Fruit fly (Drosophila melanogaster) whole organism, prepupa: ENCODE results near the gene witty.
A peak's percentile ranks its signal among the peaks of the same experiment; 100 is the strongest.

Source experiments
- Blimp-1 ChIP-seq: fragments of 200-800 bp; sonication (Bioruptor generic); optimal IDR thresholded peaks from 3 replicates; lab custom pipeline; 2017; ENCODE audit warnings: missing biosample characterization, missing genetic modification characterization, mild to moderate bottlenecking, moderate library complexity, missing genetic modification reagents
- CG10631 ChIP-seq: fragments of 200-800 bp; sonication (Bioruptor generic); optimal IDR thresholded peaks from 2 replicates; lab custom pipeline; 2016; ENCODE audit warnings: missing biosample characterization, missing genetic modification characterization
- CG10669 ChIP-seq: fragments of 200-800 bp; sonication (Bioruptor generic); optimal IDR thresholded peaks from 3 replicates; lab custom pipeline; 2018; ENCODE audit warnings: missing biosample characterization, mild to moderate bottlenecking, missing genetic modification characterization, moderate library complexity
- CG11294 ChIP-seq: fragments of 200-800 bp; sonication (Bioruptor generic); IDR thresholded peaks from 2 replicates; pipeline ENCODE4 v1.3.6; 2022; ENCODE audit warnings: missing biosample characterization, missing genetic modification characterization
- CG11902 ChIP-seq: fragments of 200-800 bp; sonication (Bioruptor generic); optimal IDR thresholded peaks from 3 replicates; lab custom pipeline; 2016; ENCODE audit warnings: missing biosample characterization, missing genetic modification characterization
- CG15336 ChIP-seq: fragments of 200-800 bp; sonication (Bioruptor generic); IDR thresholded peaks from 2 replicates; pipeline ENCODE4 v1.3.6; 2022; ENCODE audit warnings: missing biosample characterization, missing genetic modification characterization
- CG16779 ChIP-seq: fragments of 200-800 bp; sonication (Bioruptor generic); optimal IDR thresholded peaks from 3 replicates; lab custom pipeline; 2017; ENCODE audit warnings: missing biosample characterization, mild to moderate bottlenecking, missing genetic modification characterization
- CG31627 ChIP-seq: fragments of 200-800 bp; sonication (Bioruptor generic); optimal IDR thresholded peaks from 3 replicates; lab custom pipeline; 2016; ENCODE audit warnings: missing biosample characterization, missing genetic modification characterization
- CG32006 ChIP-seq: fragments of 200-800 bp; sonication (Bioruptor generic); optimal IDR thresholded peaks from 3 replicates; lab custom pipeline; 2017; ENCODE audit warnings: missing biosample characterization, mild to moderate bottlenecking, missing genetic modification characterization
- CG3919 ChIP-seq: fragments of 200-800 bp; sonication (Bioruptor generic); optimal IDR thresholded peaks from 3 replicates; lab custom pipeline; 2016; ENCODE audit warnings: missing biosample characterization, missing genetic modification characterization
- CG4318 ChIP-seq: fragments of 200-800 bp; sonication (Bioruptor generic); optimal IDR thresholded peaks from 3 replicates; lab custom pipeline; 2017; ENCODE audit warnings: missing biosample characterization, mild to moderate bottlenecking, missing genetic modification characterization
- CG6163 ChIP-seq: fragments of 200-800 bp; sonication (Bioruptor generic); IDR thresholded peaks from 3 replicates; pipeline ENCODE4 v1.3.6; 2022; ENCODE audit warnings: missing biosample characterization, missing genetic modification characterization
- CG6276 ChIP-seq: fragments of 200-800 bp; sonication (Bioruptor generic); optimal IDR thresholded peaks from 2 replicates; lab custom pipeline; 2017; ENCODE audit warnings: missing biosample characterization, mild to moderate bottlenecking, missing genetic modification characterization
- CG6792 ChIP-seq: fragments of 200-800 bp; sonication (Bioruptor generic); optimal IDR thresholded peaks from 3 replicates; lab custom pipeline; 2016; ENCODE audit warnings: missing biosample characterization, missing genetic modification characterization
- CG6808 ChIP-seq: fragments of 200-800 bp; sonication (Bioruptor generic); optimal IDR thresholded peaks from 3 replicates; lab custom pipeline; 2017; ENCODE audit warnings: missing biosample characterization, missing genetic modification characterization, mild to moderate bottlenecking, moderate library complexity, missing genetic modification reagents
- CG6854 ChIP-seq: fragments of 200-800 bp; sonication (Bioruptor generic); optimal IDR thresholded peaks from 2 replicates; lab custom pipeline; 2017; ENCODE audit warnings: missing biosample characterization, mild to moderate bottlenecking, missing genetic modification characterization
- CG7368 ChIP-seq: fragments of 200-800 bp; sonication (Bioruptor generic); optimal IDR thresholded peaks from 3 replicates; lab custom pipeline; 2016; ENCODE audit warnings: missing biosample characterization, missing genetic modification characterization
- CG8119 ChIP-seq: fragments of 200-800 bp; sonication (Bioruptor generic); IDR thresholded peaks from 3 replicates; pipeline ENCODE4 v1.3.6; 2022; ENCODE audit warnings: missing biosample characterization, missing genetic modification characterization
- CG8319 ChIP-seq: fragments of 200-800 bp; sonication (Bioruptor generic); optimal IDR thresholded peaks from 3 replicates; lab custom pipeline; 2016; ENCODE audit warnings: missing biosample characterization, missing genetic modification characterization
- CG8632 ChIP-seq: fragments of 200-800 bp; sonication (Bioruptor generic); optimal IDR thresholded peaks from 3 replicates; lab custom pipeline; 2016; ENCODE audit warnings: missing biosample characterization, missing genetic modification characterization
- CG9139 ChIP-seq: fragments of 200-800 bp; sonication (Bioruptor generic); optimal IDR thresholded peaks from 3 replicates; lab custom pipeline; 2017; ENCODE audit warnings: missing biosample characterization, mild to moderate bottlenecking, missing genetic modification characterization
- Eip75B ChIP-seq: fragments of 200-800 bp; sonication (Bioruptor generic); optimal IDR thresholded peaks from 3 replicates; lab custom pipeline; 2016; ENCODE audit warnings: missing biosample characterization, missing genetic modification characterization
- Eip78C ChIP-seq: fragments of 200-800 bp; sonication (Bioruptor generic); peaks from one replicate; lab custom pipeline; 2016; ENCODE audit warnings: missing biosample characterization, missing genetic modification characterization
- Eip93F ChIP-seq: fragments of 200-800 bp; sonication (Bioruptor generic); optimal IDR thresholded peaks from 2 replicates; lab custom pipeline; 2016; ENCODE audit warnings: missing biosample characterization, mild to moderate bottlenecking, missing genetic modification characterization
- Ets21C ChIP-seq: fragments of 200-800 bp; sonication (Bioruptor generic); optimal IDR thresholded peaks from 3 replicates; lab custom pipeline; 2016; ENCODE audit warnings: missing biosample characterization, missing genetic modification characterization
- Ets96B ChIP-seq: fragments of 200-800 bp; optimal IDR thresholded peaks from 2 replicates; lab custom pipeline; 2019; ENCODE audit warnings: missing biosample characterization, mild to moderate bottlenecking, missing genetic modification characterization, moderate library complexity
- Gug ChIP-seq: fragments of 200-800 bp; sonication (Bioruptor generic); IDR thresholded peaks from 2 replicates; pipeline ENCODE4 v1.3.6; 2022; ENCODE audit warnings: missing biosample characterization, missing genetic modification characterization
- Hr39 ChIP-seq: fragments of 200-800 bp; sonication (Bioruptor generic); optimal IDR thresholded peaks from 2 replicates; lab custom pipeline; 2016; ENCODE audit warnings: missing biosample characterization, missing genetic modification characterization
- Lpt ChIP-seq: fragments of 200-800 bp; sonication (Bioruptor generic); optimal IDR thresholded peaks from 3 replicates; lab custom pipeline; 2016; ENCODE audit warnings: missing biosample characterization, missing genetic modification characterization
- Met ChIP-seq: fragments of 200-800 bp; sonication (Bioruptor generic); optimal IDR thresholded peaks from 3 replicates; lab custom pipeline; 2016; ENCODE audit warnings: missing biosample characterization, missing genetic modification characterization
- OdsH ChIP-seq: fragments of 200-800 bp; sonication (Bioruptor generic); optimal IDR thresholded peaks from 3 replicates; lab custom pipeline; 2016; ENCODE audit warnings: missing biosample characterization, missing genetic modification characterization
- Smox ChIP-seq: fragments of 200-800 bp; sonication (Bioruptor generic); optimal IDR thresholded peaks from 3 replicates; lab custom pipeline; 2016; ENCODE audit warnings: missing biosample characterization, missing genetic modification characterization
- Sox102F ChIP-seq: fragments of 200-800 bp; sonication (Bioruptor generic); optimal IDR thresholded peaks from 2 replicates; lab custom pipeline; 2016; ENCODE audit warnings: missing biosample characterization, mild to moderate bottlenecking, missing genetic modification characterization
- Sox15 ChIP-seq: fragments of 200-800 bp; sonication (Bioruptor generic); optimal IDR thresholded peaks from 3 replicates; lab custom pipeline; 2016; ENCODE audit warnings: missing biosample characterization, missing genetic modification characterization
- acj6 ChIP-seq: fragments of 200-800 bp; sonication (Bioruptor generic); optimal IDR thresholded peaks from 3 replicates; lab custom pipeline; 2016; ENCODE audit warnings: missing biosample characterization, missing genetic modification characterization
- cyc ChIP-seq: fragments of 200-800 bp; sonication (Bioruptor generic); optimal IDR thresholded peaks from 3 replicates; lab custom pipeline; 2016; ENCODE audit warnings: missing biosample characterization, missing genetic modification characterization
- dac ChIP-seq: fragments of 200-800 bp; sonication (Bioruptor generic); optimal IDR thresholded peaks from 2 replicates; lab custom pipeline; 2017; ENCODE audit warnings: missing biosample characterization, mild to moderate bottlenecking, missing genetic modification characterization
- dsx ChIP-seq: fragments of 200-800 bp; optimal IDR thresholded peaks from 3 replicates; lab custom pipeline; 2019; ENCODE audit warnings: missing biosample characterization, mild to moderate bottlenecking, missing genetic modification characterization, moderate library complexity; ENCODE audit not compliant: poor library complexity, severe bottlenecking
- eg ChIP-seq: fragments of 200-800 bp; sonication (Bioruptor generic); IDR thresholded peaks from 3 replicates; pipeline ENCODE4 v1.3.6; 2022; ENCODE audit warnings: missing biosample characterization, missing genetic modification characterization
- esn ChIP-seq: fragments of 200-800 bp; sonication (Bioruptor generic); optimal IDR thresholded peaks from 2 replicates; lab custom pipeline; 2016; ENCODE audit warnings: missing biosample characterization, mild to moderate bottlenecking, missing genetic modification characterization, moderate library complexity
- fd59A ChIP-seq: fragments of 200-800 bp; sonication (Bioruptor generic); optimal IDR thresholded peaks from 2 replicates; lab custom pipeline; 2017; ENCODE audit warnings: missing biosample characterization, mild to moderate bottlenecking, missing genetic modification characterization, missing genetic modification reagents
- fd85E ChIP-seq: fragments of 200-800 bp; sonication (Bioruptor generic); optimal IDR thresholded peaks from 3 replicates; lab custom pipeline; 2016; ENCODE audit warnings: missing biosample characterization, missing genetic modification characterization
- lz ChIP-seq: fragments of 200-800 bp; sonication (Bioruptor generic); optimal IDR thresholded peaks from 3 replicates; lab custom pipeline; 2016; ENCODE audit warnings: missing biosample characterization, missing genetic modification characterization
- net ChIP-seq: fragments of 200-800 bp; sonication (Bioruptor generic); optimal IDR thresholded peaks from 3 replicates; lab custom pipeline; 2016; ENCODE audit warnings: missing biosample characterization, missing genetic modification characterization
- pdm3 ChIP-seq: fragments of 200-800 bp; sonication (Bioruptor generic); optimal IDR thresholded peaks from 3 replicates; lab custom pipeline; 2016; ENCODE audit warnings: missing biosample characterization, missing genetic modification characterization
- spab ChIP-seq: fragments of 200-800 bp; sonication (Bioruptor generic); optimal IDR thresholded peaks from 2 replicates; lab custom pipeline; 2017; ENCODE audit warnings: missing biosample characterization, mild to moderate bottlenecking, missing genetic modification characterization, missing genetic modification reagents
- ss ChIP-seq, 2 experiments: fragments of 200-800 bp; sonication (Bioruptor generic); optimal IDR thresholded peaks; 2 replicates in 1 of 2; 3 replicates in 1 of 2; lab custom pipeline; 2017 to 2018; ENCODE audit warnings: mild to moderate bottlenecking in 2 of 2, missing biosample characterization in 2 of 2, missing genetic modification characterization in 2 of 2, moderate library complexity in 1 of 2
- svp ChIP-seq: fragments of 200-800 bp; sonication (Bioruptor generic); peaks from one replicate; lab custom pipeline; 2016; ENCODE audit warnings: missing biosample characterization, missing genetic modification characterization
- topi ChIP-seq: fragments of 200-800 bp; sonication (Bioruptor generic); optimal IDR thresholded peaks from 3 replicates; lab custom pipeline; 2016; ENCODE audit warnings: missing biosample characterization, missing genetic modification characterization
- vri ChIP-seq: fragments of 200-800 bp; sonication (Bioruptor generic); optimal IDR thresholded peaks from 3 replicates; lab custom pipeline; 2016; ENCODE audit warnings: missing biosample characterization, mild to moderate bottlenecking, missing genetic modification characterization

The witty gene

dm6 chr2L:8361204-8361952 lies 23.3 kb downstream of the witty start:
- peak; percentile 47 for TF ChIP-seq CG8632 (GFP tag; lab: Kevin White, UChicago)
- peak; percentile 49 for TF ChIP-seq cyc
- peak; percentile 91 for TF ChIP-seq Eip78C (GFP tag; lab: Kevin White, UChicago)
- peak; percentile 20 for TF ChIP-seq CG11902
- TF ChIP-seq vri (GFP tag; lab: Kevin White, UChicago) = no peak
- TF ChIP-seq CG11294 (GFP tag; lab: Robert Waterston, UW) = peak; percentile 27; the same call in 1 of the 2 replicates
- peak; percentile 5 for TF ChIP-seq CG6854 (GFP tag; lab: Kevin White, UChicago)
- TF ChIP-seq dsx (GFP tag; lab: Kevin White, UChicago) = peak; percentile 28
- peak; percentile 42 for TF ChIP-seq topi
- peak; percentile 77 for TF ChIP-seq Met
- TF ChIP-seq CG4318 (GFP tag; lab: Kevin White, UChicago) = peak; percentile 5
- no peak for TF ChIP-seq pdm3 (GFP tag; lab: Kevin White, UChicago)
- TF ChIP-seq Smox = peak; percentile 61
- peak; percentile 85 for TF ChIP-seq svp
- TF ChIP-seq eg (GFP tag; lab: Robert Waterston, UW) = peak; percentile 43; the same call in 2 of the 3 replicates
- peak; percentile 68 for TF ChIP-seq Hr39 (GFP tag; lab: Kevin White, UChicago)
- TF ChIP-seq OdsH (GFP tag; lab: Kevin White, UChicago) = peak; percentile 69
- TF ChIP-seq CG10631 = peak; percentile 42
- no peak for TF ChIP-seq Lpt (GFP tag; lab: Kevin White, UChicago)
- TF ChIP-seq CG6792 = peak; percentile 62
- peak; percentile 62 for TF ChIP-seq Eip75B (GFP tag; lab: Kevin White, UChicago)
- peak; percentile 40 for TF ChIP-seq Ets21C
- TF ChIP-seq CG9139 (GFP tag; lab: Kevin White, UChicago) = no peak
- TF ChIP-seq CG3919 (GFP tag; lab: Kevin White, UChicago) = no peak
- peak; percentile 32 for TF ChIP-seq CG10669 (GFP tag; lab: Kevin White, UChicago)
- TF ChIP-seq net (GFP tag; lab: Kevin White, UChicago) = peak; percentile 47
- TF ChIP-seq CG15336 (GFP tag; lab: Robert Waterston, UW) = peak; percentile 63
- no peak; the same call in 1 of the 3 replicates for TF ChIP-seq CG8119 (GFP tag; lab: Robert Waterston, UW)
- peak; percentile 17 for TF ChIP-seq fd85E (GFP tag; lab: Kevin White, UChicago)
- peak; percentile 27 for TF ChIP-seq CG8319 (GFP tag; lab: Kevin White, UChicago)
- peak; percentile 40 for TF ChIP-seq Sox15 (GFP tag; lab: Kevin White, UChicago)
- peak; percentile 54 for TF ChIP-seq CG6808 (GFP tag; lab: Kevin White, UChicago)
- peak; percentile 57 for TF ChIP-seq fd59A (GFP tag; lab: Kevin White, UChicago)
- TF ChIP-seq CG31627 (GFP tag; lab: Kevin White, UChicago) = peak; percentile 69
- TF ChIP-seq esn (GFP tag; lab: Kevin White, UChicago) = peak; percentile 75
- TF ChIP-seq Eip93F (GFP tag; lab: Kevin White, UChicago) = no peak
- peak; percentile 73 for TF ChIP-seq CG32006
- TF ChIP-seq Blimp-1 (GFP tag; lab: Kevin White, UChicago) = peak; percentile 41
- peak; percentile 30 to 62 for TF ChIP-seq ss (GFP tag; optimal IDR thresholded peaks at IDR 0.05; lab: Kevin White, UChicago)
- TF ChIP-seq CG16779 (tag; lab: Kevin White, UChicago) = no peak
- TF ChIP-seq Gug (GFP tag; lab: Robert Waterston, UW) = 0 out of 2 replicates have a peak, but pooled peaks have one; percentile 25
- peak; percentile 46 for TF ChIP-seq lz
- peak; percentile 39; the same call in 1 of the 3 replicates for TF ChIP-seq CG6163
- peak; percentile 17 for TF ChIP-seq Ets96B (tag; lab: Kevin White, UChicago)
- TF ChIP-seq CG7368 = no peak
- TF ChIP-seq acj6 (GFP tag; lab: Kevin White, UChicago) = peak; percentile 67
- TF ChIP-seq Sox102F = peak; percentile 66
- peak; percentile 46 for TF ChIP-seq spab
- no peak for TF ChIP-seq dac
- TF ChIP-seq CG6276 (GFP tag; lab: Kevin White, UChicago) = peak; percentile 52
